Worm (Caenorhabditis elegans) whole organism, L3 larva: ENCODE measurements around the gene C14E2.7.

Experiments
- R02D3.7 ChIP-seq: fragments of 150-350 bp; optimal IDR thresholded peaks from 2 replicates; lab custom pipeline; 2014; ENCODE audit warnings: missing biosample characterization, missing genetic modification characterization
- ZK546.5 ChIP-seq: sonication (generic microtip); optimal IDR thresholded peaks from 2 replicates; lab custom pipeline; 2017; ENCODE audit warnings: missing biosample characterization, missing genetic modification characterization
- aly-2 ChIP-seq: fragments of 150-350 bp; optimal IDR thresholded peaks from 2 replicates; lab custom pipeline; 2014; ENCODE audit warnings: missing biosample characterization, missing genetic modification characterization
- ama-1 ChIP-seq: fragments of 150-350 bp; optimal IDR thresholded peaks from 2 replicates; lab custom pipeline; 2018
- ceh-16 ChIP-seq: sonication (generic microtip); optimal IDR thresholded peaks from 2 replicates; lab custom pipeline; 2017; ENCODE audit warnings: missing biosample characterization, missing genetic modification characterization
- ceh-28 ChIP-seq: fragments of 150-350 bp; optimal IDR thresholded peaks from 2 replicates; lab custom pipeline; 2014; ENCODE audit warnings: missing biosample characterization, missing genetic modification reagents, missing genetic modification characterization
- ceh-82 ChIP-seq: fragments of 150-350 bp; optimal IDR thresholded peaks from 2 replicates; lab custom pipeline; 2014; ENCODE audit warnings: missing biosample characterization, missing genetic modification characterization
- ceh-9 ChIP-seq: sonication (generic microtip); optimal IDR thresholded peaks from 2 replicates; lab custom pipeline; 2018; ENCODE audit warnings: missing biosample characterization, missing genetic modification characterization
- daf-12 ChIP-seq: fragments of 150-350 bp; optimal IDR thresholded peaks from 2 replicates; lab custom pipeline; 2014; ENCODE audit warnings: missing biosample characterization, missing genetic modification reagents, missing genetic modification characterization
- egl-27 ChIP-seq: sonication (generic microtip); optimal IDR thresholded peaks from 4 replicates; lab custom pipeline; 2017; ENCODE audit warnings: missing biosample characterization, missing genetic modification reagents, missing genetic modification characterization
- egl-5 ChIP-seq: fragments of 150-350 bp; optimal IDR thresholded peaks from 2 replicates; lab custom pipeline; 2017; ENCODE audit warnings: missing biosample characterization, missing genetic modification reagents, missing genetic modification characterization, inconsistent platforms
- elt-1 ChIP-seq: fragments of 150-350 bp; optimal IDR thresholded peaks from 2 replicates; lab custom pipeline; 2014; ENCODE audit warnings: missing biosample characterization, missing genetic modification characterization
- elt-2 ChIP-seq: sonication (generic microtip); optimal IDR thresholded peaks from 2 replicates; lab custom pipeline; 2016; ENCODE audit warnings: missing genetic modification reagents, mild to moderate bottlenecking, missing genetic modification characterization, missing compliant biosample characterization
- elt-3 ChIP-seq, 3 experiments: fragments of 150-350 bp in 1 of 3; sonication (generic microtip) in 2 of 3; optimal IDR thresholded peaks; 2 replicates in 2 of 3; 4 replicates in 1 of 3; lab custom pipeline; 2014 to 2017; ENCODE audit warnings: missing biosample characterization in 3 of 3, missing genetic modification characterization in 3 of 3
- eor-1 ChIP-seq, 2 experiments: fragments of 150-350 bp; optimal IDR thresholded peaks; 2 replicates each; lab custom pipeline; 2014 to 2018; ENCODE audit warnings: missing biosample characterization in 2 of 2, missing genetic modification characterization in 2 of 2
- fkh-10 ChIP-seq: sonication (generic microtip); optimal IDR thresholded peaks from 2 replicates; lab custom pipeline; 2017; ENCODE audit warnings: missing biosample characterization, missing genetic modification reagents, missing genetic modification characterization
- fkh-2 ChIP-seq: fragments of 150-350 bp; optimal IDR thresholded peaks from 2 replicates; lab custom pipeline; 2014; ENCODE audit warnings: missing biosample characterization, missing genetic modification reagents, missing genetic modification characterization
- fos-1 ChIP-seq: fragments of 150-350 bp; optimal IDR thresholded peaks from 2 replicates; lab custom pipeline; 2014; ENCODE audit warnings: missing biosample characterization, missing genetic modification characterization
- hmg-11 ChIP-seq: sonication (generic microtip); optimal IDR thresholded peaks from 2 replicates; lab custom pipeline; 2016; ENCODE audit warnings: missing genetic modification characterization, missing compliant biosample characterization
- jun-1 ChIP-seq: fragments of 150-350 bp; optimal IDR thresholded peaks from 2 replicates; lab custom pipeline; 2014; ENCODE audit warnings: missing biosample characterization, missing genetic modification reagents, missing genetic modification characterization
- lin-15B ChIP-seq: fragments of 150-350 bp; optimal IDR thresholded peaks from 2 replicates; lab custom pipeline; 2014; ENCODE audit warnings: missing biosample characterization, missing genetic modification characterization
- lin-39 ChIP-seq: fragments of 150-350 bp; optimal IDR thresholded peaks from 2 replicates; lab custom pipeline; 2018; ENCODE audit warnings: missing biosample characterization, missing genetic modification reagents, missing genetic modification characterization
- lsy-12 ChIP-seq: sonication (generic microtip); optimal IDR thresholded peaks from 2 replicates; lab custom pipeline; 2016; ENCODE audit warnings: mild to moderate bottlenecking, missing genetic modification characterization, missing compliant biosample characterization
- mdl-1 ChIP-seq: fragments of 150-350 bp; optimal IDR thresholded peaks from 2 replicates; lab custom pipeline; 2014; ENCODE audit warnings: missing biosample characterization, missing genetic modification characterization
- mml-1 ChIP-seq: fragments of 150-350 bp; sonication (generic microtip); optimal IDR thresholded peaks from 3 replicates; lab custom pipeline; 2014; ENCODE audit warnings: missing biosample characterization, missing genetic modification characterization
- nfya-1 ChIP-seq: sonication (generic microtip); optimal IDR thresholded peaks from 2 replicates; lab custom pipeline; 2017; ENCODE audit warnings: missing genetic modification characterization, mild to moderate bottlenecking, missing compliant biosample characterization, antibody characterized with exemption, moderate library complexity; ENCODE audit not compliant: insufficient read depth
- nhr-11 ChIP-seq: fragments of 150-350 bp; optimal IDR thresholded peaks from 2 replicates; lab custom pipeline; 2014; ENCODE audit warnings: missing biosample characterization, missing genetic modification characterization
- nhr-12 ChIP-seq: fragments of 150-350 bp; optimal IDR thresholded peaks from 2 replicates; lab custom pipeline; 2014; ENCODE audit warnings: missing biosample characterization, missing genetic modification characterization
- nhr-23 ChIP-seq: fragments of 150-350 bp; optimal IDR thresholded peaks from 2 replicates; lab custom pipeline; 2014; ENCODE audit warnings: missing biosample characterization, missing genetic modification reagents, missing genetic modification characterization
- nhr-237 ChIP-seq: fragments of 150-350 bp; optimal IDR thresholded peaks from 2 replicates; lab custom pipeline; 2014; ENCODE audit warnings: missing biosample characterization, missing genetic modification characterization
- nhr-25 ChIP-seq: sonication (generic microtip); optimal IDR thresholded peaks from 2 replicates; lab custom pipeline; 2017; ENCODE audit warnings: missing biosample characterization, missing genetic modification characterization
- nhr-28 ChIP-seq: fragments of 150-350 bp; optimal IDR thresholded peaks from 2 replicates; lab custom pipeline; 2014; ENCODE audit warnings: missing biosample characterization, missing genetic modification characterization
- nhr-43 ChIP-seq: sonication (generic microtip); optimal IDR thresholded peaks from 2 replicates; lab custom pipeline; 2016; ENCODE audit warnings: mild to moderate bottlenecking, missing genetic modification characterization, missing compliant biosample characterization; ENCODE audit not compliant: poor library complexity, severe bottlenecking
- nhr-67 ChIP-seq: fragments of 150-350 bp; optimal IDR thresholded peaks from 2 replicates; lab custom pipeline; 2014; ENCODE audit warnings: missing biosample characterization, missing genetic modification characterization
- nhr-76 ChIP-seq: fragments of 150-350 bp; sonication (generic microtip); optimal IDR thresholded peaks from 5 replicates; lab custom pipeline; 2014; ENCODE audit warnings: missing biosample characterization, missing genetic modification characterization
- nhr-77 ChIP-seq: fragments of 150-350 bp; optimal IDR thresholded peaks from 2 replicates; lab custom pipeline; 2014; ENCODE audit warnings: missing biosample characterization, missing genetic modification characterization
- pha-4 ChIP-seq: fragments of 150-350 bp; optimal IDR thresholded peaks from 2 replicates; lab custom pipeline; 2014; ENCODE audit warnings: missing biosample characterization, missing genetic modification reagents, missing genetic modification characterization
- pqm-1 ChIP-seq: fragments of 150-350 bp; optimal IDR thresholded peaks from 2 replicates; lab custom pipeline; 2017; ENCODE audit warnings: missing biosample characterization, missing genetic modification characterization, inconsistent platforms
- sea-2 ChIP-seq: fragments of 150-350 bp; sonication (generic microtip); optimal IDR thresholded peaks from 4 replicates; lab custom pipeline; 2014; ENCODE audit warnings: missing biosample characterization, missing genetic modification reagents, missing genetic modification characterization
- skn-1 ChIP-seq: fragments of 150-350 bp; optimal IDR thresholded peaks from 2 replicates; lab custom pipeline; 2014; ENCODE audit warnings: missing biosample characterization, missing genetic modification characterization
- snpc-4 ChIP-seq: fragments of 150-350 bp; optimal IDR thresholded peaks from 2 replicates; lab custom pipeline; 2014; ENCODE audit warnings: missing biosample characterization, missing genetic modification characterization
- tbx-2 ChIP-seq: sonication (generic microtip); optimal IDR thresholded peaks from 2 replicates; lab custom pipeline; 2016; ENCODE audit warnings: mild to moderate bottlenecking, missing genetic modification characterization, missing compliant biosample characterization
- unc-39 ChIP-seq: sonication (generic microtip); optimal IDR thresholded peaks from 4 replicates; lab custom pipeline; 2017; ENCODE audit warnings: missing biosample characterization, missing genetic modification characterization
- unc-62 ChIP-seq: fragments of 150-350 bp; sonication (generic microtip); optimal IDR thresholded peaks from 4 replicates; lab custom pipeline; 2014; ENCODE audit warnings: missing biosample characterization, missing genetic modification reagents, missing genetic modification characterization
- zag-1 ChIP-seq: fragments of 150-350 bp; optimal IDR thresholded peaks from 2 replicates; lab custom pipeline; 2014; ENCODE audit warnings: missing biosample characterization, missing genetic modification characterization
- ztf-11 ChIP-seq: fragments of 150-350 bp; optimal IDR thresholded peaks from 2 replicates; lab custom pipeline; 2014; ENCODE audit warnings: missing biosample characterization, missing genetic modification characterization
- ztf-4 ChIP-seq: fragments of 150-350 bp; optimal IDR thresholded peaks from 2 replicates; lab custom pipeline; 2014; ENCODE audit warnings: missing biosample characterization, missing genetic modification characterization

The C14E2.7 gene

ce11 chrX:1852636-1853035, 36.4 kb downstream of the C14E2.7 start, which contains the start of gene ceh-21:
TSS of gene ceh-21 (minus strand) at chrX:1852736.
- TF ChIP-seq jun-1 (tag; lab: Kevin White, UChicago) (no peak), sea-2 (GFP tag; lab: Kevin White, UChicago) (no peak), tbx-2 (no peak), egl-5 (tag; lab: Kevin White, UChicago) (no peak), unc-62 (GFP tag; lab: Kevin White, UChicago) (no peak), fkh-2 (tag; lab: Kevin White, UChicago) (no peak)

ce11 chrX:1853596-1853995, 37.4 kb downstream of the C14E2.7 start, which contains the start of gene T26C11.9:
TSS of gene T26C11.9 (minus strand) at chrX:1853849.
- TF ChIP-seq aly-2 (tag; lab: Kevin White, UChicago) = no peak
- TF ChIP-seq R02D3.7 = no peak
- TF ChIP-seq lin-15B (tag; lab: Kevin White, UChicago) = peak; percentile 75
- no peak for TF ChIP-seq daf-12 (tag; lab: Kevin White, UChicago)
- TF ChIP-seq nhr-25 (tag; lab: Kevin White, UChicago) = peak; percentile 27
- no peak for TF ChIP-seq nhr-43 (tag; lab: Kevin White, UChicago)
- TF ChIP-seq ama-1 (lab: Kevin White, UChicago) = no peak
- TF ChIP-seq ceh-28 = peak; percentile 73
- TF ChIP-seq nhr-23 (tag; lab: Kevin White, UChicago) = peak; percentile 22
- peak; percentile 75 for TF ChIP-seq hmg-11 (tag; lab: Kevin White, UChicago)
- TF ChIP-seq nfya-1 = peak; percentile 52
- peak; percentile 45 for TF ChIP-seq pha-4
- no peak for TF ChIP-seq lsy-12
- no peak for TF ChIP-seq ztf-4 (tag; lab: Kevin White, UChicago)
- TF ChIP-seq, all 47 proteins: peak for 7

- TF ChIP-seq nhr-11 (tag; lab: Kevin White, UChicago) (no peak), eor-1 (tag; optimal IDR thresholded peaks at IDR 0.05; lab: Kevin White, UChicago) (no peak), skn-1 (peak; percentile 50), ceh-9 (tag; lab: Kevin White, UChicago) (no peak), nhr-23 (tag; lab: Kevin White, UChicago) (no peak), nhr-237 (tag; lab: Kevin White, UChicago) (no peak), mdl-1 (no peak), elt-3 (tag; optimal IDR thresholded peaks at IDR 0.05; lab: Kevin White, UChicago) (no peak), ceh-16 (tag; lab: Kevin White, UChicago) (no peak), egl-5 (tag; lab: Kevin White, UChicago) (peak; percentile 26), ceh-82 (no peak), nhr-43 (tag; lab: Kevin White, UChicago) (no peak), zag-1 (tag; lab: Kevin White, UChicago) (no peak), unc-62 (GFP tag; lab: Kevin White, UChicago) (no peak), pha-4 (peak; percentile 65), lin-15B (tag; lab: Kevin White, UChicago) (peak; percentile 88), ztf-4 (tag; lab: Kevin White, UChicago) (no peak), tbx-2 (no peak), snpc-4 (tag; lab: Kevin White, UChicago) (peak; percentile 36), fos-1 (tag; lab: Kevin White, UChicago) (no peak), hmg-11 (tag; lab: Kevin White, UChicago) (peak; percentile 64), jun-1 (tag; lab: Kevin White, UChicago) (peak; percentile 14), daf-12 (tag; lab: Kevin White, UChicago) (no peak), aly-2 (tag; lab: Kevin White, UChicago) (no peak), ceh-28 (no peak), nhr-25 (tag; lab: Kevin White, UChicago) (no peak), nhr-28 (tag; lab: Kevin White, UChicago) (no peak), pqm-1 (no peak), ztf-11 (tag; lab: Kevin White, UChicago) (no peak), nfya-1 (peak; percentile 78), ZK546.5 (no peak), elt-1 (tag; lab: Kevin White, UChicago) (peak; percentile 2), elt-2 (tag; lab: Kevin White, UChicago) (no peak), nhr-76 (tag; lab: Kevin White, UChicago) (no peak), R02D3.7 (no peak), sea-2 (GFP tag; lab: Kevin White, UChicago) (no peak), nhr-67 (tag; lab: Kevin White, UChicago) (no peak), nhr-12 (tag; lab: Kevin White, UChicago) (no peak), unc-39 (tag; lab: Kevin White, UChicago) (no peak), egl-27 (tag; lab: Kevin White, UChicago) (no peak), nhr-77 (no peak), lin-39 (tag; lab: Kevin White, UChicago) (peak; percentile 72), ama-1 (lab: Kevin White, UChicago) (no peak), lsy-12 (peak; percentile 65), fkh-10 (peak; percentile 38), fkh-2 (tag; lab: Kevin White, UChicago) (no peak), mml-1 (tag; lab: Kevin White, UChicago) (no peak)
Observed at ce11 chrX:1856160-1856559, 40.0 kb downstream of the C14E2.7 start, which contains the start of gene ceh-39. TSS of gene ceh-39 (minus strand) at chrX:1856172.
